Fruit fly (Drosophila melanogaster): ENCODE measurements around the gene AP-2alpha.

DNA sequence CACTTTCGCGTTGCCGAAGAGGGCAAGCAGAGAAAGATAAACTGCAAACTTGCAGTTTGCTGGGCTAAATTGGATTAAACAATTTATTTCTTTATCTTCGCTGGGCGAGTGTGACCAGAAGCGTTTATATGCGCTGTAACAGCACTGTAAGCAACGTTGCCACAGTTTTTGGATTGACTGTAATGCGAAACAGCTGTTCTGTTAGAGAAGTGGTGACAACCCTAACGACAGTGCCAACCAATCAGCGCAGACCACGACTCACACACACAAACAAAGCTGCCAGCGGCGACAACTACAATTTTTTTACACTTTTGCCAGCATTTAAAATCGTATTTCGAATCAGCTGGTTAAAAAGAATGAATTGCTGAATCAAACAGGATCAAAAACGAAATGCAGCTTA lies 38.3 kb upstream of the AP-2alpha start, which contains the start of the genes crq and shv:
- no peak for TF ChIP-seq kay (GFP tag; ENCODE audit: borderline replicate concordance)
- TF ChIP-seq CG1620 (GFP tag; optimal IDR thresholded peaks at IDR 0.05) = no peak
- TF ChIP-seq CG33017 (tag; optimal IDR thresholded peaks at IDR 0.05) = no peak
- TF ChIP-seq cnc (optimal IDR thresholded peaks at IDR 0.05) = no peak
